Fruit fly (Drosophila melanogaster) whole organism, wandering third instar larva: Measurements from ENCODE around the gene Cpr65Az.

ENCODE experiments used
- Hnf4 ChIP-seq: fragments of 200-800 bp; sonication (Bioruptor generic); optimal IDR thresholded peaks from 2 replicates; lab custom pipeline; 2016; ENCODE audit warnings: missing biosample characterization, mild to moderate bottlenecking, missing genetic modification characterization
- Hr83 ChIP-seq: fragments of 200-300 bp; sonication (Bioruptor generic); optimal IDR thresholded peaks from 2 replicates; lab custom pipeline; 2016; ENCODE audit warnings: missing biosample characterization, mild to moderate bottlenecking, missing genetic modification characterization, moderate library complexity; ENCODE audit not compliant: poor library complexity, severe bottlenecking
- Jra ChIP-seq: sonication (Bioruptor generic); optimal IDR thresholded peaks from 2 replicates; lab custom pipeline; 2016; ENCODE audit warnings: missing biosample characterization, missing genetic modification characterization
- Myc ChIP-seq: fragments of >200 bp; optimal IDR thresholded peaks from 2 replicates; lab custom pipeline; 2017
- OdsH ChIP-seq: fragments of 200-800 bp; sonication (Bioruptor generic); optimal IDR thresholded peaks from 2 replicates; lab custom pipeline; 2016; ENCODE audit warnings: missing biosample characterization, mild to moderate bottlenecking, missing genetic modification characterization
- h ChIP-seq: fragments of 200-800 bp; sonication (Bioruptor generic); optimal IDR thresholded peaks from 3 replicates; lab custom pipeline; 2016; ENCODE audit warnings: missing biosample characterization, mild to moderate bottlenecking, missing genetic modification characterization
- lola ChIP-seq: fragments of >200 bp; optimal IDR thresholded peaks from 2 replicates; lab custom pipeline; 2017; ENCODE audit warnings: missing biosample characterization, missing genetic modification characterization
- pan ChIP-seq: fragments of >200 bp; optimal IDR thresholded peaks from 2 replicates; lab custom pipeline; 2017
- psq ChIP-seq: fragments of 200-800 bp; sonication (Bioruptor generic); optimal IDR thresholded peaks from 3 replicates; lab custom pipeline; 2017; ENCODE audit warnings: missing biosample characterization, mild to moderate bottlenecking, missing genetic modification characterization, moderate library complexity
- sv ChIP-seq: fragments of 200-800 bp; sonication (Bioruptor generic); optimal IDR thresholded peaks from 3 replicates; lab custom pipeline; 2016; ENCODE audit warnings: missing biosample characterization, missing genetic modification characterization
- usp ChIP-seq: fragments of >200 bp; optimal IDR thresholded peaks from 2 replicates; lab custom pipeline; 2017; ENCODE audit warnings: missing biosample characterization, missing genetic modification characterization

DNA sequence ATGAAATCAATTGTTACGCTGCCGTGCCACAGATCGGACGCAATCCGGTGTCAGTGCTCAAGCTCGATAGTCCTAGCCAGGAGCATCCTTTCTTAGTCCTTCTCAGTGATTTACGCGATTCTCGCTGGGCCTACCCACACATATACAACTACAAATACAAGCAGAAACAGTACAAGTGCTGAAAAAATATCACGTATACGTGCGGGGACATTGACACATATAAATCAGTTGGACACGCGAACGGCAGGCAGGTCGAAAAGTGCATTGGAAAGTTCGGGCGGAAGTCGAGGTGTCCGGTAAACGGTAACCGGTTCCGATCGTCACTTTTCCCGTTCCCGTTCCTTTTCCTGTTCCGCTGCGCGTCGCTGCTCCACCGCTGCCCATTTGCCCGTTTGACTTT lies 49.2 kb upstream of the Cpr65Az start:
- TF ChIP-seq Hnf4 (GFP tag; lab: Kevin White, UChicago) (no peak), lola (no peak), OdsH (no peak), pan (no peak), h (GFP tag; lab: Kevin White, UChicago) (no peak), sv (no peak), Hr83 (GFP tag; lab: Kevin White, UChicago) (no peak), psq (GFP tag; lab: Kevin White, UChicago) (no peak), usp (no peak), Myc (lab: Kevin White, UChicago) (no peak), Jra (GFP tag; lab: Kevin White, UChicago) (no peak)
